Worm (Caenorhabditis elegans) whole organism, late embryonic: Measurements from ENCODE around the gene rbr-2.
A peak's percentile ranks its signal among the peaks of the same experiment; 100 is the strongest.

Experiments used
- C38D4.7 ChIP-seq: fragments of 200-800 bp; sonication (Bioruptor generic); optimal IDR thresholded peaks from 2 replicates; lab custom pipeline; 2018; ENCODE audit warnings: mild to moderate bottlenecking, missing genetic modification characterization, moderate library complexity, missing compliant biosample characterization
- F13H6.1 ChIP-seq: sonication (generic microtip); optimal IDR thresholded peaks from 2 replicates; lab custom pipeline; 2016; ENCODE audit warnings: missing genetic modification characterization, missing compliant biosample characterization
- K02D7.2 ChIP-seq: sonication (generic microtip); optimal IDR thresholded peaks from 2 replicates; lab custom pipeline; 2017; ENCODE audit warnings: mild to moderate bottlenecking, missing genetic modification characterization, missing compliant biosample characterization
- K09A11.1 ChIP-seq: sonication (generic microtip); optimal IDR thresholded peaks from 2 replicates; lab custom pipeline; 2017; ENCODE audit warnings: antibody characterized with exemption, mild to moderate bottlenecking, missing genetic modification characterization, missing compliant biosample characterization; ENCODE audit not compliant: insufficient read depth
- Y22D7AL.16 ChIP-seq: sonication (generic microtip); optimal IDR thresholded peaks from 2 replicates; lab custom pipeline; 2016; ENCODE audit warnings: missing genetic modification characterization, missing compliant biosample characterization
- ahr-1 ChIP-seq: sonication (generic microtip); optimal IDR thresholded peaks from 2 replicates; lab custom pipeline; 2016; ENCODE audit warnings: missing genetic modification characterization, missing compliant biosample characterization
- ceh-19 ChIP-seq: fragments of 200-800 bp; sonication (Bioruptor generic); optimal IDR thresholded peaks from 2 replicates; lab custom pipeline; 2018; ENCODE audit warnings: mild to moderate bottlenecking, missing genetic modification characterization, missing compliant biosample characterization
- ceh-2 ChIP-seq: sonication (generic microtip); optimal IDR thresholded peaks from 2 replicates; lab custom pipeline; 2016; ENCODE audit warnings: missing genotype, missing genetic modification characterization, missing compliant biosample characterization
- ceh-22 ChIP-seq: sonication (generic microtip); optimal IDR thresholded peaks from 2 replicates; lab custom pipeline; 2017; ENCODE audit warnings: missing biosample characterization, missing genetic modification characterization
- ceh-30 ChIP-seq: fragments of 150-350 bp; optimal IDR thresholded peaks from 2 replicates; lab custom pipeline; 2014; ENCODE audit warnings: missing biosample characterization, missing genetic modification characterization
- ceh-34 ChIP-seq: sonication (generic microtip); optimal IDR thresholded peaks from 2 replicates; lab custom pipeline; 2016; ENCODE audit warnings: mild to moderate bottlenecking, missing genetic modification characterization, missing compliant biosample characterization
- ceh-45 ChIP-seq: fragments of 200-800 bp; sonication (Bioruptor generic); IDR thresholded peaks from 2 replicates; pipeline ENCODE4 v1.3.6; 2022; ENCODE audit warnings: missing genetic modification reagents, missing genetic modification characterization, missing compliant biosample characterization
- ceh-48 ChIP-seq: sonication (generic microtip); optimal IDR thresholded peaks from 2 replicates; lab custom pipeline; 2016; ENCODE audit warnings: missing genetic modification characterization, inconsistent platforms, missing compliant biosample characterization
- ceh-6 ChIP-seq: fragments of 200-800 bp; sonication (Bioruptor generic); optimal IDR thresholded peaks from 2 replicates; lab custom pipeline; 2018; ENCODE audit warnings: mild to moderate bottlenecking, missing genetic modification characterization, missing compliant biosample characterization
- dmd-4 ChIP-seq: sonication (generic microtip); optimal IDR thresholded peaks from 2 replicates; lab custom pipeline; 2016; ENCODE audit warnings: borderline replicate concordance, missing genetic modification characterization, missing compliant biosample characterization
- elt-2 ChIP-seq: sonication (generic microtip); optimal IDR thresholded peaks from 2 replicates; lab custom pipeline; 2016; ENCODE audit warnings: missing genetic modification reagents, missing genetic modification characterization, missing compliant biosample characterization
- elt-4 ChIP-seq: sonication (generic microtip); optimal IDR thresholded peaks from 2 replicates; lab custom pipeline; 2016; ENCODE audit warnings: missing genetic modification characterization, missing compliant biosample characterization
- hlh-13 ChIP-seq: fragments of 200-800 bp; sonication (Bioruptor generic); optimal IDR thresholded peaks from 2 replicates; lab custom pipeline; 2018; ENCODE audit warnings: mild to moderate bottlenecking, missing genetic modification characterization, missing compliant biosample characterization
- hlh-15 ChIP-seq: sonication (generic microtip); optimal IDR thresholded peaks from 2 replicates; lab custom pipeline; 2016; ENCODE audit warnings: missing genetic modification characterization, missing compliant biosample characterization
- hlh-6 ChIP-seq: sonication (generic microtip); optimal IDR thresholded peaks from 2 replicates; lab custom pipeline; 2016; ENCODE audit warnings: missing genotype, missing genetic modification characterization, missing compliant biosample characterization
- madf-2 ChIP-seq: sonication (generic microtip); optimal IDR thresholded peaks from 2 replicates; lab custom pipeline; 2017; ENCODE audit warnings: missing genetic modification characterization, missing compliant biosample characterization
- nhr-232 ChIP-seq: sonication (generic microtip); optimal IDR thresholded peaks from 2 replicates; lab custom pipeline; 2016; ENCODE audit warnings: missing genetic modification characterization, missing compliant biosample characterization
- odd-2 ChIP-seq: sonication (generic microtip); optimal IDR thresholded peaks from 2 replicates; lab custom pipeline; 2017; ENCODE audit warnings: antibody characterized with exemption, mild to moderate bottlenecking, missing genetic modification characterization, missing compliant biosample characterization
- pag-3 ChIP-seq: sonication (generic microtip); optimal IDR thresholded peaks from 2 replicates; lab custom pipeline; 2016; ENCODE audit warnings: missing compliant biosample characterization, missing genetic modification characterization, borderline replicate concordance
- pqm-1 ChIP-seq: sonication (generic microtip); optimal IDR thresholded peaks from 2 replicates; lab custom pipeline; 2016; ENCODE audit warnings: missing genetic modification characterization, missing compliant biosample characterization
- pros-1 ChIP-seq: fragments of 150-350 bp; optimal IDR thresholded peaks from 2 replicates; lab custom pipeline; 2014; ENCODE audit warnings: missing biosample characterization, missing genetic modification reagents, missing genetic modification characterization
- ref-2 ChIP-seq: sonication (generic microtip); optimal IDR thresholded peaks from 2 replicates; lab custom pipeline; 2016; ENCODE audit warnings: missing genetic modification characterization, missing compliant biosample characterization
- rnt-1 ChIP-seq: sonication (generic microtip); optimal IDR thresholded peaks from 2 replicates; lab custom pipeline; 2016; ENCODE audit warnings: missing genetic modification characterization, missing compliant biosample characterization
- sdc-2 ChIP-seq: sonication (generic microtip); optimal IDR thresholded peaks from 2 replicates; lab custom pipeline; 2016; ENCODE audit warnings: missing genotype, missing genetic modification characterization, missing compliant biosample characterization
- tbx-2 ChIP-seq: sonication (generic microtip); optimal IDR thresholded peaks from 2 replicates; lab custom pipeline; 2016; ENCODE audit warnings: missing genetic modification characterization, missing compliant biosample characterization
- unc-55 ChIP-seq: sonication (generic microtip); optimal IDR thresholded peaks from 2 replicates; lab custom pipeline; 2017; ENCODE audit warnings: missing biosample characterization, missing genetic modification reagents, missing genetic modification characterization
- unc-86 ChIP-seq: sonication (generic microtip); optimal IDR thresholded peaks from 2 replicates; lab custom pipeline; 2016; ENCODE audit warnings: missing genetic modification characterization, missing compliant biosample characterization
- ztf-16 ChIP-seq: sonication (generic microtip); optimal IDR thresholded peaks from 2 replicates; lab custom pipeline; 2017; ENCODE audit warnings: missing genetic modification characterization, missing compliant biosample characterization

The rbr-2 gene

ce11 chrIV:10958230-10958588, 38.3 kb downstream of the rbr-2 start, which contains the start of gene sri-19:
TSS of gene sri-19 (plus strand) at chrIV:10958372.
- no peak for TF ChIP-seq ceh-45
- TF ChIP-seq tbx-2 (tag; lab: Kevin White, UChicago): no peak
- TF ChIP-seq Y22D7AL.16 (tag; lab: Kevin White, UChicago): no peak
- TF ChIP-seq hlh-15 (tag; lab: Kevin White, UChicago): no peak
- no peak for TF ChIP-seq elt-4
- TF ChIP-seq ztf-16 (tag; lab: Kevin White, UChicago): no peak
- no peak for TF ChIP-seq ceh-19
- TF ChIP-seq, all 69 proteins: peak for 0

- TF ChIP-seq odd-2 (tag; lab: Kevin White, UChicago) (no peak), sdc-2 (tag; lab: Kevin White, UChicago) (no peak), pros-1 (tag; lab: Kevin White, UChicago) (no peak), unc-55 (no peak), rnt-1 (tag; lab: Kevin White, UChicago) (no peak), hlh-15 (tag; lab: Kevin White, UChicago) (no peak), madf-2 (tag; lab: Kevin White, UChicago) (no peak)
These were observed 44.8 kb downstream of the rbr-2 start for ce11 chrIV:10964688-10965087.

- TF ChIP-seq pqm-1 (tag; lab: Kevin White, UChicago): no peak
- TF ChIP-seq elt-4: no peak
- TF ChIP-seq hlh-6 (tag; lab: Kevin White, UChicago): no peak
- no peak for TF ChIP-seq F13H6.1 (tag; lab: Kevin White, UChicago)
- no peak for TF ChIP-seq C38D4.7 (GFP tag; lab: Kevin White, UChicago)
- no peak for TF ChIP-seq ref-2
- TF ChIP-seq, all 69 proteins: peak for 0
These were observed 46.5 kb downstream of the rbr-2 start, which contains the start of the genes aqp-3 and Y69E1A.8 for ce11 chrIV:10966359-10966758. TSS of gene aqp-3 (minus strand) at chrIV:10966459. TSS of gene Y69E1A.8 (plus strand) at chrIV:10966604.

- TF ChIP-seq elt-2 (tag; lab: Kevin White, UChicago) (peak; percentile 82), nhr-232 (tag; lab: Kevin White, UChicago) (no peak)
- TF ChIP-seq, all 69 proteins: peak for 1
These were observed 50.5 kb downstream of the rbr-2 start for ce11 chrIV:10970333-10970732.

- TF ChIP-seq ceh-34 (tag; lab: Kevin White, UChicago) (no peak), ceh-30 (tag; lab: Kevin White, UChicago) (no peak), K02D7.2 (tag; lab: Kevin White, UChicago) (no peak), ceh-45 (no peak), unc-86 (tag; lab: Kevin White, UChicago) (no peak), pag-3 (no peak), ceh-2 (tag; lab: Kevin White, UChicago) (no peak)
These were observed 50.9 kb downstream of the rbr-2 start for ce11 chrIV:10970767-10971166.

- TF ChIP-seq ztf-16 (tag; lab: Kevin White, UChicago): no peak
- TF ChIP-seq ceh-48 (tag; lab: Kevin White, UChicago): no peak
- no peak for TF ChIP-seq ceh-6 (GFP tag; lab: Kevin White, UChicago)
- no peak for TF ChIP-seq ahr-1 (tag; lab: Kevin White, UChicago)
- TF ChIP-seq elt-2 (tag; lab: Kevin White, UChicago): no peak
- no peak for TF ChIP-seq ceh-22
- TF ChIP-seq hlh-15 (tag; lab: Kevin White, UChicago): no peak
- TF ChIP-seq dmd-4 (tag; lab: Kevin White, UChicago): no peak
- no peak for TF ChIP-seq F13H6.1 (tag; lab: Kevin White, UChicago)
- TF ChIP-seq K09A11.1 (tag; lab: Kevin White, UChicago): no peak
- no peak for TF ChIP-seq ceh-2 (tag; lab: Kevin White, UChicago)
- no peak for TF ChIP-seq pros-1 (tag; lab: Kevin White, UChicago)
- no peak for TF ChIP-seq hlh-13 (GFP tag; lab: Kevin White, UChicago)
These were observed 51.8 kb downstream of the rbr-2 start for ce11 chrIV:10971636-10972199.
